Worm (Caenorhabditis elegans) whole organism, L4 larva: ENCODE measurements around the gene T05A7.6.
A peak's percentile ranks its signal among the peaks of the same experiment; 100 is the strongest.

Experiments used
- F37D6.2 ChIP-seq: sonication (generic microtip); optimal IDR thresholded peaks from 2 replicates; lab custom pipeline; 2016; ENCODE audit warnings: mild to moderate bottlenecking, missing genetic modification characterization, missing compliant biosample characterization
- Y105C5A.15 ChIP-seq: fragments of 200-800 bp; sonication (Bioruptor generic); IDR thresholded peaks from 2 replicates; pipeline ENCODE4 v1.3.6; 2022; ENCODE audit warnings: missing genetic modification characterization, missing compliant biosample characterization
- ZK337.2 ChIP-seq: fragments of 200-800 bp; sonication (Bioruptor generic); IDR thresholded peaks from 2 replicates; pipeline ENCODE4 v1.3.6; 2022; ENCODE audit warnings: missing genetic modification reagents, missing genetic modification characterization, missing compliant biosample characterization
- attf-4 ChIP-seq: sonication (generic microtip); optimal IDR thresholded peaks from 3 replicates; lab custom pipeline; 2017; ENCODE audit warnings: missing biosample characterization, missing genetic modification characterization
- daf-16 ChIP-seq, 3 experiments: sonication (generic microtip); optimal IDR thresholded peaks; 2 replicates each; lab custom pipeline; 2016 to 2017; ENCODE audit warnings: missing genetic modification characterization in 3 of 3, missing genetic modification reagents in 3 of 3, mild to moderate bottlenecking in 2 of 3, missing compliant biosample characterization in 2 of 3, missing biosample characterization in 1 of 3, moderate library complexity in 1 of 3
- dmd-6 ChIP-seq: fragments of 200-800 bp; sonication (Bioruptor generic); IDR thresholded peaks from 2 replicates; pipeline ENCODE4 v1.3.6; 2022; ENCODE audit warnings: missing genetic modification reagents, missing genetic modification characterization, missing compliant biosample characterization
- duxl-1 ChIP-seq: sonication (generic microtip); optimal IDR thresholded peaks from 2 replicates; lab custom pipeline; 2016; ENCODE audit warnings: mild to moderate bottlenecking, missing genetic modification characterization, moderate library complexity, missing compliant biosample characterization; ENCODE audit not compliant: poor library complexity
- egl-27 ChIP-seq: sonication (generic microtip); optimal IDR thresholded peaks from 3 replicates; lab custom pipeline; 2017; ENCODE audit warnings: missing biosample characterization, missing genetic modification reagents, missing genetic modification characterization
- fkh-10 ChIP-seq: fragments of 150-350 bp; optimal IDR thresholded peaks from 2 replicates; lab custom pipeline; 2014; ENCODE audit warnings: missing biosample characterization, missing genetic modification reagents, missing genetic modification characterization
- gei-8 ChIP-seq: fragments of 200-800 bp; sonication (Bioruptor generic); optimal IDR thresholded peaks from 2 replicates; lab custom pipeline; 2018; ENCODE audit warnings: mild to moderate bottlenecking, missing genetic modification characterization, missing compliant biosample characterization
- hlh-11 ChIP-seq: fragments of 200-800 bp; sonication (Bioruptor generic); optimal IDR thresholded peaks from 2 replicates; lab custom pipeline; 2018; ENCODE audit warnings: mild to moderate bottlenecking, missing genetic modification characterization, missing compliant biosample characterization
- hlh-30 ChIP-seq: sonication (generic microtip); optimal IDR thresholded peaks from 2 replicates; lab custom pipeline; 2017; ENCODE audit warnings: antibody characterized with exemption, mild to moderate bottlenecking, missing genetic modification characterization, missing compliant biosample characterization; ENCODE audit not compliant: insufficient read depth
- hmg-1.1 ChIP-seq: fragments of 200-800 bp; sonication (Bioruptor generic); IDR thresholded peaks from 2 replicates; pipeline ENCODE4 v1.3.6; 2022; ENCODE audit warnings: missing genetic modification reagents, missing genetic modification characterization, missing compliant biosample characterization
- jun-1 ChIP-seq: fragments of 150-350 bp; optimal IDR thresholded peaks from 2 replicates; lab custom pipeline; 2014; ENCODE audit warnings: missing biosample characterization, missing genetic modification reagents, missing genetic modification characterization
- lin-1 ChIP-seq: fragments of 200-800 bp; sonication (Bioruptor generic); IDR thresholded peaks from 2 replicates; pipeline ENCODE4 v1.3.6; 2022; ENCODE audit warnings: missing genetic modification reagents, missing genetic modification characterization, missing compliant biosample characterization
- lin-13 ChIP-seq: fragments of 150-350 bp; optimal IDR thresholded peaks from 2 replicates; lab custom pipeline; 2014; ENCODE audit warnings: missing biosample characterization, missing genetic modification reagents, missing genetic modification characterization
- lin-15B ChIP-seq: fragments of 150-350 bp; sonication (generic microtip); optimal IDR thresholded peaks from 3 replicates; lab custom pipeline; 2014; ENCODE audit warnings: missing biosample characterization, missing genetic modification characterization
- lin-39 ChIP-seq: fragments of 150-350 bp; optimal IDR thresholded peaks from 2 replicates; lab custom pipeline; 2014; ENCODE audit warnings: missing biosample characterization, missing genetic modification reagents, missing genetic modification characterization
- lir-3 ChIP-seq: sonication (generic microtip); optimal IDR thresholded peaks from 2 replicates; lab custom pipeline; 2016; ENCODE audit warnings: mild to moderate bottlenecking, missing genetic modification characterization, missing compliant biosample characterization
- lsy-2 ChIP-seq, 2 experiments: fragments of 150-350 bp in 1 of 2; sonication (generic microtip) in 1 of 2; optimal IDR thresholded peaks; 2 replicates each; lab custom pipeline; 2014 to 2017; ENCODE audit warnings: missing biosample characterization in 2 of 2, missing genetic modification characterization in 2 of 2
- mdt-29 ChIP-seq: fragments of 200-800 bp; sonication (Bioruptor generic); IDR thresholded peaks from 2 replicates; pipeline ENCODE4 v1.3.6; 2022; ENCODE audit warnings: missing genetic modification reagents, missing genetic modification characterization, missing compliant biosample characterization
- mes-2 ChIP-seq: sonication (generic microtip); optimal IDR thresholded peaks from 2 replicates; lab custom pipeline; 2016; ENCODE audit warnings: missing genotype, mild to moderate bottlenecking, missing genetic modification characterization, missing compliant biosample characterization; ENCODE audit not compliant: poor library complexity, severe bottlenecking
- mxl-2 ChIP-seq: fragments of 200-800 bp; sonication (Bioruptor generic); conservative IDR thresholded peaks from 2 replicates; pipeline ENCODE4 v1.3.6; 2022; ENCODE audit warnings: missing genetic modification reagents, missing genetic modification characterization, missing compliant biosample characterization
- nhr-28 ChIP-seq: fragments of 150-350 bp; optimal IDR thresholded peaks from 2 replicates; lab custom pipeline; 2014; ENCODE audit warnings: missing biosample characterization, missing genetic modification characterization
- nhr-48 ChIP-seq: sonication (generic microtip); optimal IDR thresholded peaks from 2 replicates; lab custom pipeline; 2016; ENCODE audit warnings: mild to moderate bottlenecking, missing genetic modification characterization, missing compliant biosample characterization
- nhr-77 ChIP-seq: fragments of 150-350 bp; optimal IDR thresholded peaks from 2 replicates; lab custom pipeline; 2014; ENCODE audit warnings: missing biosample characterization, missing genetic modification characterization
- pqm-1 ChIP-seq: sonication (generic microtip); optimal IDR thresholded peaks from 2 replicates; lab custom pipeline; 2017; ENCODE audit warnings: missing biosample characterization, missing genetic modification characterization
- set-16 ChIP-seq: fragments of 200-800 bp; sonication (Bioruptor generic); IDR thresholded peaks from 2 replicates; pipeline ENCODE4 v1.3.6; 2022; ENCODE audit warnings: missing genetic modification reagents, missing genetic modification characterization, missing compliant biosample characterization
- snpc-4 ChIP-seq: fragments of 150-350 bp; optimal IDR thresholded peaks from 2 replicates; lab custom pipeline; 2014; ENCODE audit warnings: missing biosample characterization, missing genetic modification characterization
- spr-1 ChIP-seq: sonication (generic microtip); optimal IDR thresholded peaks from 2 replicates; lab custom pipeline; 2016; ENCODE audit warnings: mild to moderate bottlenecking, missing genetic modification characterization, missing compliant biosample characterization
- spr-3 ChIP-seq: fragments of 200-800 bp; sonication (Bioruptor generic); optimal IDR thresholded peaks from 2 replicates; lab custom pipeline; 2018; ENCODE audit warnings: mild to moderate bottlenecking, missing genetic modification characterization, missing compliant biosample characterization
- zfp-3 ChIP-seq: fragments of 200-800 bp; sonication (Bioruptor generic); conservative IDR thresholded peaks from 2 replicates; pipeline ENCODE4 v1.3.6; 2022; ENCODE audit warnings: missing genetic modification reagents, missing genetic modification characterization, missing compliant biosample characterization
- zip-11 ChIP-seq: fragments of 200-800 bp; sonication (Bioruptor generic); IDR thresholded peaks from 2 replicates; pipeline ENCODE4 v1.3.6; 2022; ENCODE audit warnings: missing genetic modification characterization, missing compliant biosample characterization
- zip-2 ChIP-seq: fragments of 150-350 bp; optimal IDR thresholded peaks from 2 replicates; lab custom pipeline; 2014; ENCODE audit warnings: missing biosample characterization, missing genetic modification characterization

T05A7.6 gene

DNA sequence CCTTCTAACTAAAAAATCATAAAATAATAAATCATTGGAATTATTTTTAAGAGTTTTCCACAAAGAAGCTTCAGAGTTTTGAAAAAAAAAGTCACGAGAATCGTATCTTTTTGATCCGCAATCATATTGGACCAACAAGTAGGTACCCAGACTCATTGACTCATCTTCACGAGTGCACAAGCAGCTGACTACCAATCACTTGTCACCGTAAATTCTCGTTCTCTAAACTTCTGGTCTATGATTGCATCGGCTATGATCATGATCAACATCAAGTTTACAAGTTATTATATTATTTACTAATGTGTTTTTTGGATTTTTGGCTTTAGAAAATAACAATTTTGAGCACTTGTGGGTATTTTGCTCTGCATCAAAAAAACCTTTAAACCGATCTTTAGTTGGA lies 4.6 kb upstream of the T05A7.6 start:
- TF ChIP-seq daf-16 (GFP tag; optimal IDR thresholded peaks at IDR 0.05; lab: Kevin White, UChicago) (peak in 1 of 2 experiments; percentile 19), daf-16 (tag; optimal IDR thresholded peaks at IDR 0.05; lab: Kevin White, UChicago) (no peak), hlh-30 (tag; lab: Kevin White, UChicago) (peak; percentile 23), egl-27 (tag; lab: Kevin White, UChicago) (no peak)

DNA sequence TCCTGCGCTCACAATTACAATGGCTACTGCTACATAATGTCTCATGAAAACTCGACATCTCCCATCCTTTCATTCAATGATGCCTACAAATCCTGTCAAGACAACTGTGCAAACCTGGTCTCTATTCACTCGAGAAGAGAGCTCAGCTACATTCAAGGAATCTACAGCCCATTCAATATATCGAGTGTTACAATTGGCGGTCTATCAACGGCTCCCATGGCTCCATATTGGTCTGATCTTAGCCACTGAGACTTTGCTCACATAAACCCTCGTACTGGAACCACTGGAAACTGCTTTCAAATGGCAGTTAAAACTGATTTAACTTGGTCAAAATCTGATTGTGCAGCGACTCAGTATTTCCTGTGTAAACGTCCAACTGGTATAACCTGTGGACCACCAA lies 3.9 kb upstream of the T05A7.6 start, which contains the start of gene T05A7.3:
TSS of gene T05A7.3 (plus strand) at position 301 of the 400 bp plus-strand sequence.
- TF ChIP-seq spr-3 (GFP tag; lab: Kevin White, UChicago): no peak

- TF ChIP-seq nhr-48: peak; percentile 21
- TF ChIP-seq fkh-10 (GFP tag; lab: Kevin White, UChicago): no peak
- TF ChIP-seq daf-16 (GFP tag; optimal IDR thresholded peaks at IDR 0.05; lab: Kevin White, UChicago): no peak
- peak; percentile 66 for TF ChIP-seq daf-16 (tag; optimal IDR thresholded peaks at IDR 0.05; lab: Kevin White, UChicago)
- peak; percentile 45 for TF ChIP-seq nhr-77 (tag; lab: Kevin White, UChicago)
- TF ChIP-seq nhr-28: peak; percentile 84
- TF ChIP-seq pqm-1 (tag; lab: Kevin White, UChicago): peak; percentile 98
- TF ChIP-seq gei-8 (GFP tag; lab: Kevin White, UChicago): no peak
- TF ChIP-seq hlh-11 (tag; lab: Kevin White, UChicago): peak; percentile 27
- TF ChIP-seq Y105C5A.15 (GFP tag; lab: Robert Waterston, UW): no peak
- TF ChIP-seq dmd-6 (GFP tag; lab: Robert Waterston, UW): peak; percentile 70
- peak in 1 of 2 experiments; percentile 11 for TF ChIP-seq lsy-2 (tag; optimal IDR thresholded peaks at IDR 0.05; lab: Kevin White, UChicago)
- 0 out of 2 replicates have a peak, but pooled peaks have one; percentile 42 for TF ChIP-seq lin-1 (GFP tag; lab: Robert Waterston, UW)
These were observed 2.6 kb upstream of the T05A7.6 start for ce11 chrII:4674188-4674587.

DNA sequence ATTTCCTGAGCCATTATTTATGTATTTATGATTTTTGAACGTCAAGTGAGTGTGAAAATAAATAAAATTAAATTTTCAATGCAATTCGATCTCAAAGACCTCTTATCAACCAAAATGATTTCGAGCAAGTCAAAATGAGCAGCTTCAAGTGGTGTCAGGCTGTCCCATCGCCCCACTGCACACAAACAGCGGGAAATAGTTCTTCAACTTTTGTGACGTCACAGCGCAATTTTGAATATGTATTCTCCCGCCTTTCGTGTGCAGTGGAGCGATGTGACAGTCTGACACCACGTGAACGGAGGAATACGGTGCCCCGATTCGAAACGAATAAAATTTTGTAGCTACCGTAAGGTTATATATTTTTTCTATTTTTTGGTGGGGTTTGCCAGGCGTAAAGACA lies 2.1 kb upstream of the T05A7.6 start:
- TF ChIP-seq hmg-1.1 (no peak), mes-2 (tag; lab: Kevin White, UChicago) (no peak), dmd-6 (GFP tag; lab: Robert Waterston, UW) (no peak), snpc-4 (tag; lab: Kevin White, UChicago) (no peak), attf-4 (tag; lab: Kevin White, UChicago) (no peak), duxl-1 (tag; lab: Kevin White, UChicago) (no peak), nhr-77 (tag; lab: Kevin White, UChicago) (no peak)

DNA sequence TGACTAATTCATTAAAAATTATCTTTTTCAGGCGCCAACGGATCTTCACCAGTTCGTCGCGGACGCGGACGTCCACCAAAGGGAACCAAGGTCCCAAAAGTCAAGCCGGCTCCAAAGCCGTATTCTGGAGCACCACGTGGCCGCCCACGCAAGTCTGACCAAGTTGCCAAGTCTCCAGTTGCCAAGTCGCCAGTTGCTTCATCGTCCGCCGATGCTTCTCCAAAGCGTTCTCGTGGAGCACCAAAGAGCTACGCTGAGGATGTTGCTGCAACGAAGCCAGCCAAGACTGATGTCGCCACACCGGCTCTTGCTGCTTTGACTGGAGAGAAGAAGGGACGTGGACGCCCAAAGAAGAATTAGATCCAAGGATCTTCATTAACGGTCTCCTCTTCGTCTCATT lies 1.6 kb upstream of the T05A7.6 start:
- peak; percentile 72 for TF ChIP-seq set-16 (GFP tag; lab: Robert Waterston, UW)
- no peak for TF ChIP-seq mdt-29 (GFP tag; lab: Robert Waterston, UW)
- TF ChIP-seq ZK337.2 (GFP tag; lab: Robert Waterston, UW): no peak
- TF ChIP-seq jun-1: no peak
- no peak for TF ChIP-seq zip-2 (tag; lab: Kevin White, UChicago)
- TF ChIP-seq lin-13 (GFP tag; lab: Kevin White, UChicago): no peak
- TF ChIP-seq zfp-3 (GFP tag; lab: Robert Waterston, UW): no peak
- no peak for TF ChIP-seq zip-11 (GFP tag; lab: Robert Waterston, UW)
- TF ChIP-seq F37D6.2 (tag; lab: Kevin White, UChicago): no peak
- TF ChIP-seq hmg-1.1: no peak
- 0 out of 2 replicates have a peak, but pooled peaks have one; percentile 2 for TF ChIP-seq mxl-2 (GFP tag; lab: Robert Waterston, UW)
- TF ChIP-seq lin-15B (tag; lab: Kevin White, UChicago): no peak
- no peak for TF ChIP-seq lin-39
- TF ChIP-seq spr-1 (tag; lab: Kevin White, UChicago): no peak
- no peak for TF ChIP-seq lir-3 (tag; lab: Kevin White, UChicago)
